Worm (Caenorhabditis elegans) whole organism, late embryonic: Measurements from ENCODE around the gene srw-29.

Source experiments
- ama-1 ChIP-seq: fragments of 150-350 bp; optimal IDR thresholded peaks from 2 replicates; lab custom pipeline; 2014
- ceh-14 ChIP-seq: sonication (generic microtip); optimal IDR thresholded peaks from 2 replicates; lab custom pipeline; 2016; ENCODE audit warnings: missing genotype, missing genetic modification characterization, missing compliant biosample characterization
- ceh-22 ChIP-seq: sonication (generic microtip); optimal IDR thresholded peaks from 2 replicates; lab custom pipeline; 2017; ENCODE audit warnings: missing biosample characterization, missing genetic modification characterization
- ceh-34 ChIP-seq: sonication (generic microtip); optimal IDR thresholded peaks from 2 replicates; lab custom pipeline; 2016; ENCODE audit warnings: mild to moderate bottlenecking, missing genetic modification characterization, missing compliant biosample characterization
- ets-4 ChIP-seq: sonication (generic microtip); optimal IDR thresholded peaks from 2 replicates; lab custom pipeline; 2016; ENCODE audit warnings: missing genetic modification characterization, missing compliant biosample characterization
- fkh-10 ChIP-seq: fragments of 150-350 bp; optimal IDR thresholded peaks from 2 replicates; lab custom pipeline; 2014; ENCODE audit warnings: missing biosample characterization, missing genetic modification reagents, missing genetic modification characterization
- hlh-6 ChIP-seq: sonication (generic microtip); optimal IDR thresholded peaks from 2 replicates; lab custom pipeline; 2016; ENCODE audit warnings: missing genotype, missing genetic modification characterization, missing compliant biosample characterization
- mec-3 ChIP-seq: sonication (generic microtip); optimal IDR thresholded peaks from 2 replicates; lab custom pipeline; 2016; ENCODE audit warnings: borderline replicate concordance, missing genetic modification characterization, missing compliant biosample characterization
- pqm-1 ChIP-seq: sonication (generic microtip); optimal IDR thresholded peaks from 2 replicates; lab custom pipeline; 2016; ENCODE audit warnings: missing genetic modification characterization, missing compliant biosample characterization
- sox-2 ChIP-seq: fragments of 200-800 bp; sonication (Bioruptor generic); IDR thresholded peaks from 2 replicates; pipeline ENCODE4 v1.3.6; 2022; ENCODE audit warnings: missing genetic modification reagents, missing genetic modification characterization, missing compliant biosample characterization
- sox-4 ChIP-seq: sonication (generic microtip); optimal IDR thresholded peaks from 2 replicates; lab custom pipeline; 2017; ENCODE audit warnings: mild to moderate bottlenecking, missing genetic modification characterization, inconsistent platforms, missing compliant biosample characterization

DNA sequence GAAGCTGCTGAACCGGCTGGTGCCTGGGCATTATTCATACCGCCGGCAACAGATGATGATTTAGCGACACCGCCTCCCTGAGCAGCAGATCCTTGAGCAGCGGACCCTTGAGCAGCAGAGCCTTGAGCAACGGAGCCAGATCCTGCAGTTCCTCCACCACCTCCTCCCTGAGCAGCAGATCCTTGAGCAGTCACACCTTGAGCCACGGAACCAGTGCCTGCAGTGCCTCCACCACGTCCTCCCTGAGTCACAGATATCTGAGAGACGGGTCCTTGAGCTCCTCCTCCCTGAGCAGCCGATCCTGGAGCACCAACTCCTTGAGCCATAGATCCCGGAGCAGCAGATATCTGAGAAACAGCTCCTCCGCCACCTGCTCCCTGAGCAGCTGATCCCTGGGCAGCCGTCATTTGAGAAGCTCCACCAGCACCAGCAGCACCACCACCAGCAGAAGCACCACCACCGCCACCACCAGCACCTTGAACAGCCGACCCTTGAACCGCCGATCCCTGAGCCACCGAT is 47.8 kb downstream of the srw-29 start:
- TF ChIP-seq ama-1 (lab: Kevin White, UChicago): no peak
- no peak for TF ChIP-seq ceh-22 (tag; lab: Kevin White, UChicago)
- TF ChIP-seq ceh-14 (tag; lab: Kevin White, UChicago): no peak
- TF ChIP-seq ets-4 (tag; lab: Kevin White, UChicago): no peak
- TF ChIP-seq fkh-10: no peak
- TF ChIP-seq hlh-6: no peak
- no peak for TF ChIP-seq pqm-1 (tag; lab: Kevin White, UChicago)
- no peak for TF ChIP-seq ceh-34 (tag; lab: Kevin White, UChicago)
- TF ChIP-seq sox-4: no peak
- TF ChIP-seq sox-2 (GFP tag; lab: Robert Waterston, UW): no peak
- TF ChIP-seq mec-3 (tag; lab: Kevin White, UChicago): no peak
